Worm (Caenorhabditis elegans): ENCODE results near the gene F09F9.2.
A peak's percentile ranks its signal among the peaks of the same experiment; 100 is the strongest.

The F09F9.2 gene

DNA sequence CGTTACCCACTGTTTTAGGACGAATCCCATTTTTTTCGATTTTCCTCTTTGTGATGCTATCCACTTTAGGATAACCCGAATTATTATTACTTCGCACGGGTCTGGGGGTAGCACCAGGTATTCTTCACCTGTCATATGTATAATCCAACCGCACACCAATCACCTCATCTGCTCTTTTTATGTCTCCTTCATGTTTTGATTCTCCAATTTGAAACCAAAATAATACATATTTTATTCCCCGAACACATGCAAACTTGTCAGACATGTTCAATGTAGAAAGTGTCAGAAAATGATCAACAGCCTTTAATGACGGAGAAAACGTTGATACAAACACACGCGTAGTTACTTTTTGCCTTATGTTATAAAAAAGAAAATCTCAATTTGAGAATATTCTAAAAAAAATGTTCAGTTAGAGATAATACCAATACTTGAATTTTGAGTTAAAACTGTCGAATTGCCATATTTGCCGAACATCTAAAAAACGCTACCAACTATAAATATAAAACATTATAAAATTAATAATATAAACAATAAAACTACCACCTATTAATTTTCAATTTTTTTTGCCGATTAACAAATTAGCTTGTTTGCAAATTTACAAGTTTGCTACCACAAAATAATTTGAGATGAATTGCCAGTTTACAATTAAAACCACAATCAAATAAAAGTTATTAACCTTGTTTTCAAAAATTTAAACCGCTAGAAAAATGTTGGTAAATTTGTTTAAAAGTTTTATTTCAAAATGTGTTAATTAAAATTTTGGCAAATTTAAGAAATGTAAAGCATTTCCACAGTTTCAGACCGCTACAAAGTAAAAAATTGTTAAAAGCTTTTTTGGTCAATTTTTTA is 36.6 kb upstream of the F09F9.2 start (continued):
- TF ChIP-seq elt-1 (tag; optimal IDR thresholded peaks at IDR 0.05) (no peak), ceh-16 (tag; optimal IDR thresholded peaks at IDR 0.05) (no peak), mdl-1 (tag; optimal IDR thresholded peaks at IDR 0.05) (no peak), skn-1 (tag; optimal IDR thresholded peaks at IDR 0.05) (no peak), gmeb-1 (tag; optimal IDR thresholded peaks at IDR 0.05) (no peak), Y55F3AM.14 (GFP tag; optimal IDR thresholded peaks at IDR 0.05) (no peak), aly-2 (tag; optimal IDR thresholded peaks at IDR 0.05) (no peak), zag-1 (tag; optimal IDR thresholded peaks at IDR 0.05) (no peak), sma-9 (GFP tag; optimal IDR thresholded peaks at IDR 0.05) (no peak), sma-9 (tag; optimal IDR thresholded peaks at IDR 0.05) (no peak), lin-39 (tag; optimal IDR thresholded peaks at IDR 0.05) (no peak), alr-1 (tag; optimal IDR thresholded peaks at IDR 0.05) (no peak), ZK546.5 (tag; optimal IDR thresholded peaks at IDR 0.05) (no peak), snpc-4 (tag; optimal IDR thresholded peaks at IDR 0.05) (no peak), nhr-77 (tag; optimal IDR thresholded peaks at IDR 0.05) (no peak), unc-55 (GFP tag; optimal IDR thresholded peaks at IDR 0.05) (no peak), nhr-237 (tag; optimal IDR thresholded peaks at IDR 0.05) (no peak)

DNA sequence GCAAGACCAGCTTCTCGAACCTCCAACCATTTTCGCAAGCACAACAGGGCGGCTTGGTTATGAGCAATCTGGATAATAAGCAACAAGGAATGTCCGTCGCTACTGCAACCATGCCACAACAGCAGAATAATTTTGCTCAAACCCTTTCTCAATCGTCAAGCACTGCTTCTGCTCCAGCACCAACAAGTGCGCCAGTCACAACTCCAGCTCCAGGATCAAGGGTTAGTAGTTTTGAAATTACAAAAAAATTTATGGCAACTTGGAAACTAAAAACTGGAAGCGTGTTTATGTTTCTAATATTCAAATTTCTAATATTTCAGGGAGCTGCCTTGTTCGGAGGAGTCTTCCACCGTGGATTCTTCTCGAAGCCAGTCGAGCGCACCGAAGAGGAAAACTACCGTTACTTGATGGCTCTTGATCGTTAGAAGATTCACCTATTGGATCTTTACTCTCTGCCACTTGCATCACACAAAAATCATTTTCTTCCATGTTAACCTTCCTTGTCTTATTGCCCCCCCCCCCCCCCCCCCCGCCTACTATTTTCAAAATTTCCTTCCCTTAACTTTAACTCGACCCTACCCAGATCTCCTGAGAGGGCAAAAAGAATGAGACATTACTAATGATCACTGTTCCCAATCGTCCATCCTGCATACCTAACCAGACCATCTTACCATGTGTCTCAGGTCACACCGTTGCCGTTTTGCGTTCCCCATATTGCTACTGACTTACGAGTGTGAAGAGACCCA is 35.7 kb upstream of the F09F9.2 start:
- peak; percentile 36 for TF ChIP-seq ztf-4 (tag; optimal IDR thresholded peaks at IDR 0.05)
- TF ChIP-seq sma-3 (GFP tag; optimal IDR thresholded peaks at IDR 0.05) = peak; percentile 11
- TF ChIP-seq nhr-10 (tag; optimal IDR thresholded peaks at IDR 0.05) = no peak
- TF ChIP-seq zag-1 (tag; optimal IDR thresholded peaks at IDR 0.05) = no peak
- no peak for TF ChIP-seq fos-1 (tag; optimal IDR thresholded peaks at IDR 0.05)

DNA sequence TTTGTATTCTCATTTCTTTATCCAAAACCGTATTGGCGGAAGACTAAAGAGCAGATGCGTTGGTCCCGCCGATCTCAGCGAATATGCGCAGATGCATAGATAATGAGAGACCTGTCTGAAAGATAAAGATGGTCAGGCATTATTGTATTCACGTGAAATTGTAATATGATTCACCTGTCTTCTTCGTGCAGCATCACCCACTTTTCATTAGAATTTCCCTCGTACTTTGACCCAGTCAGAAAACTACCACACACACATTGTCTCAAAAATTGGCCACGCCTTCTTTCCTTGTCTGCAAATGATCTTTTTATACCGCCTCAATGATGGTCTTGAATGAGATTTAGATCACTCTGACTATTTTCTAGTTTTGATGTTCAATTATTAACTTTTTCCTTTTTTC is 34.8 kb upstream of the F09F9.2 start:
- TF ChIP-seq ceh-16 (tag; optimal IDR thresholded peaks at IDR 0.05) (no peak), unc-39 (tag; optimal IDR thresholded peaks at IDR 0.05) (no peak), sma-3 (GFP tag; optimal IDR thresholded peaks at IDR 0.05) (no peak), elt-3 (tag; optimal IDR thresholded peaks at IDR 0.05) (no peak), unc-55 (GFP tag; optimal IDR thresholded peaks at IDR 0.05) (no peak), nhr-25 (tag; optimal IDR thresholded peaks at IDR 0.05) (peak; percentile 12), ztf-4 (tag; optimal IDR thresholded peaks at IDR 0.05) (peak; percentile 91), snpc-4 (tag; optimal IDR thresholded peaks at IDR 0.05) (no peak), sma-9 (GFP tag; optimal IDR thresholded peaks at IDR 0.05) (no peak), sma-9 (tag; optimal IDR thresholded peaks at IDR 0.05) (no peak), nhr-129 (tag; optimal IDR thresholded peaks at IDR 0.05) (peak; percentile 45), elt-1 (tag; optimal IDR thresholded peaks at IDR 0.05) (no peak), lin-13 (GFP tag; optimal IDR thresholded peaks at IDR 0.05) (no peak)

DNA sequence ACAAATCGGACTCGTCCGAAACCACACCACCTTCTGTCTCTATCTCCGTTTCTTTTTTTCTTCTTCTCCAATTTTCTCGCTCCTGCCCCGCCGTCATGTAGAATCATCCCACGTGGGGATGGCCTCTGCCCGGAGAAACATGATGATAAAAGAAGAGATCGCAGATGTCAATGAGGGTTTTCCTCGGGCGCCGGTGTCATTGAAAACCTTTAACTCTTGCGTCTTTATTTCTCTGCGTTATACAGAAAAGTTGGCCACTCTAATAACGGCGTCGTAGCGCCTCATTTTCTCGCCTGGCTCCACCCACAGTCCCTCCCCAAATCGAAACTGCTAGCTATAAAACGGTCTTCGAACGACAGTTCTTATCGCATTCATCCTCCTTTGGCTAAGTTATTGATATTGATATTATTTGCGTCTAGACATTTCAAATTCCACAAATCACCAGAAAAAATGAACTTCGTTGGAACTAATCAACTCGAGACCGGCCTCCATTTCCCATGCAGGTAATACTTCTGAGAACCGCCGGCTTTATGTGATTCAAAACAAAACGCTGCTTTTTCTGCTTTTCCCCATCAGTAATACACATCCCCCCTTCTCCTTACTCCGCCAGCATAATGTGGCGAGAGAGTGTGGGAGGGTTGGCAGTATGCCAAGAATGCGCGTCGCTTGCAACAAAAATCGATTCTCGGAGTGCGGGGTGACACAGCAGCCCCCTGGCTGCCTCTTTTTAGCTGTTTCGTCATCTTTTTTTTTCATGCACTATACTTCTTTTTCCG is 34.0 kb upstream of the F09F9.2 start:
- TF ChIP-seq elt-3 (tag; optimal IDR thresholded peaks at IDR 0.05) (no peak), ZK546.5 (tag; optimal IDR thresholded peaks at IDR 0.05) (no peak), peb-1 (tag; optimal IDR thresholded peaks at IDR 0.05) (no peak), F13H6.1 (tag; optimal IDR thresholded peaks at IDR 0.05) (peak; percentile 85), ztf-1 (GFP tag; conservative IDR thresholded peaks at IDR 0.05) (no peak), lin-13 (GFP tag; optimal IDR thresholded peaks at IDR 0.05) (peak; percentile 46), ama-1 (optimal IDR thresholded peaks at IDR 0.05) (peak; percentile 87), aly-2 (tag; optimal IDR thresholded peaks at IDR 0.05) (no peak), ztf-11 (tag; optimal IDR thresholded peaks at IDR 0.05) (no peak), blmp-1 (tag; optimal IDR thresholded peaks at IDR 0.05; ENCODE audit: insufficient read depth) (no peak), egl-27 (tag; optimal IDR thresholded peaks at IDR 0.05) (peak; percentile 74), mab-5 (tag; optimal IDR thresholded peaks at IDR 0.05) (peak; percentile 62), skn-1 (tag; optimal IDR thresholded peaks at IDR 0.05) (no peak), nhr-129 (tag; optimal IDR thresholded peaks at IDR 0.05) (peak; percentile 72), nhr-23 (tag; optimal IDR thresholded peaks at IDR 0.05) (no peak), snpc-4 (tag; optimal IDR thresholded peaks at IDR 0.05) (no peak), ztf-4 (tag; optimal IDR thresholded peaks at IDR 0.05) (peak; percentile 79), nhr-10 (tag; optimal IDR thresholded peaks at IDR 0.05) (peak; percentile 3), sma-3 (GFP tag; optimal IDR thresholded peaks at IDR 0.05) (peak; percentile 83), C34F6.9 (tag; optimal IDR thresholded peaks at IDR 0.05) (peak; percentile 70), gmeb-1 (tag; optimal IDR thresholded peaks at IDR 0.05) (no peak), nhr-77 (tag; optimal IDR thresholded peaks at IDR 0.05) (peak; percentile 2), sma-9 (GFP tag; optimal IDR thresholded peaks at IDR 0.05) (peak; percentile 97), sma-9 (tag; optimal IDR thresholded peaks at IDR 0.05) (peak; percentile 2), ceh-82 (tag; optimal IDR thresholded peaks at IDR 0.05) (peak; percentile 32), nhr-25 (tag; optimal IDR thresholded peaks at IDR 0.05) (peak; percentile 87), unc-39 (tag; optimal IDR thresholded peaks at IDR 0.05) (peak; percentile 26), alr-1 (tag; optimal IDR thresholded peaks at IDR 0.05) (no peak), nhr-21 (tag; optimal IDR thresholded peaks at IDR 0.05) (peak; percentile 76), unc-55 (GFP tag; optimal IDR thresholded peaks at IDR 0.05) (peak; percentile 86), mdl-1 (tag; optimal IDR thresholded peaks at IDR 0.05) (peak; percentile 94 to 96), lin-11 (tag; optimal IDR thresholded peaks at IDR 0.05) (peak; percentile 65), sem-4 (tag; optimal IDR thresholded peaks at IDR 0.05) (peak; percentile 86)

Data from whole organism, L2 larva.